Fruit fly (Drosophila melanogaster): ENCODE data around the gene CG42680.

Gene CG42680

dm6 chr2L:14614897-14615602 is 27.0 kb upstream of the CG42680 start, which contains the start of the genes Adh and Adhr (continued):
- TF ChIP-seq Usf (GFP tag; optimal IDR thresholded peaks at IDR 0.05), result peak; percentile 7
- peak; percentile 73 for TF ChIP-seq az2 (GFP tag; optimal IDR thresholded peaks at IDR 0.05)
- TF ChIP-seq Oli (tag; optimal IDR thresholded peaks at IDR 0.05), result peak; percentile 81
- peak; percentile 65; the same call in 1 of the 2 replicates for TF ChIP-seq sob (GFP tag; IDR thresholded peaks at IDR 0.05)
- no peak for TF ChIP-seq CG4617 (GFP tag; optimal IDR thresholded peaks at IDR 0.05; ENCODE audit: borderline replicate concordance)
- TF ChIP-seq zfh1 (GFP tag; IDR thresholded peaks at IDR 0.05), result peak; percentile 69; the same call in 1 of the 3 replicates
- TF ChIP-seq TFAM (GFP tag; optimal IDR thresholded peaks at IDR 0.05), result no peak
- TF ChIP-seq ind (GFP tag; optimal IDR thresholded peaks at IDR 0.05), result peak; percentile 67
- TF ChIP-seq fd96Cb (tag; optimal IDR thresholded peaks at IDR 0.05), result peak; percentile 73
- TF ChIP-seq Hr78 (GFP tag; optimal IDR thresholded peaks at IDR 0.05), result peak in 1 of 2 experiments; percentile 74
- no peak for TF ChIP-seq CG13287 (GFP tag; IDR thresholded peaks at IDR 0.05; ENCODE audit: partially characterized antibody)
- peak; percentile 29 for TF ChIP-seq CG3163 (GFP tag; optimal IDR thresholded peaks at IDR 0.05)
- peak; percentile 62 for TF ChIP-seq CG31224 (GFP tag; IDR thresholded peaks at IDR 0.05)
- peak; percentile 57 for TF ChIP-seq Six4 (GFP tag; optimal IDR thresholded peaks at IDR 0.05)
- peak; percentile 76 for TF ChIP-seq Fer1 (GFP tag; optimal IDR thresholded peaks at IDR 0.05)
- TF ChIP-seq ac (GFP tag; optimal IDR thresholded peaks at IDR 0.05), result no peak
- TF ChIP-seq CG4730 (GFP tag; IDR thresholded peaks at IDR 0.05), result 0 out of 2 replicates have a peak, but pooled peaks have one; percentile 28
- TF ChIP-seq prd (optimal IDR thresholded peaks at IDR 0.05), result no peak
- TF ChIP-seq prd (GFP tag; IDR thresholded peaks at IDR 0.05), result peak; percentile 78
- peak; percentile 83 for TF ChIP-seq Hmr (GFP tag; optimal IDR thresholded peaks at IDR 0.05)
- no peak for TF ChIP-seq emc (GFP tag; optimal IDR thresholded peaks at IDR 0.05)
- TF ChIP-seq bcd (GFP tag; optimal IDR thresholded peaks at IDR 0.05), result peak; percentile 68
- TF ChIP-seq CG5245 (GFP tag; optimal IDR thresholded peaks at IDR 0.05), result peak; percentile 29
- no peak for TF ChIP-seq CG1792 (GFP tag; optimal IDR thresholded peaks at IDR 0.05)
- TF ChIP-seq Optix (GFP tag; IDR thresholded peaks at IDR 0.05), result no peak
- peak; percentile 17 for TF ChIP-seq Vsx1 (GFP tag; optimal IDR thresholded peaks at IDR 0.05)
- TF ChIP-seq seq (GFP tag; IDR thresholded peaks at IDR 0.05), result peak; percentile 27; the same call in 1 of the 2 replicates
- TF ChIP-seq YL-1 (GFP tag; optimal IDR thresholded peaks at IDR 0.05), result no peak
- TF ChIP-seq tx (GFP tag; optimal IDR thresholded peaks at IDR 0.05), result peak; percentile 66
- TF ChIP-seq pzg (GFP tag; optimal IDR thresholded peaks at IDR 0.05), result no peak
- peak; percentile 52 for TF ChIP-seq CG6254 (GFP tag; optimal IDR thresholded peaks at IDR 0.05)
- no peak for TF ChIP-seq da (GFP tag; optimal IDR thresholded peaks at IDR 0.05)
- TF ChIP-seq Trl (optimal IDR thresholded peaks at IDR 0.05), result no peak
- peak; percentile 59 for TF ChIP-seq Trl (GFP tag; optimal IDR thresholded peaks at IDR 0.05)
- TF ChIP-seq CG2889 (GFP tag; IDR thresholded peaks at IDR 0.05), result 0 out of 3 replicates have a peak, but pooled peaks have one; percentile 18
- TF ChIP-seq caup (GFP tag; optimal IDR thresholded peaks at IDR 0.05; ENCODE audit: severe bottlenecking), result peak; percentile 60
- TF ChIP-seq CG5180 (GFP tag; optimal IDR thresholded peaks at IDR 0.05), result peak; percentile 63
- TF ChIP-seq CG33213 (GFP tag; optimal IDR thresholded peaks at IDR 0.05), result no peak
- TF ChIP-seq CG1602 (GFP tag; optimal IDR thresholded peaks at IDR 0.05), result peak; percentile 37
- peak; percentile 41 for TF ChIP-seq NK7.1 (GFP tag; optimal IDR thresholded peaks at IDR 0.05)

DNA sequence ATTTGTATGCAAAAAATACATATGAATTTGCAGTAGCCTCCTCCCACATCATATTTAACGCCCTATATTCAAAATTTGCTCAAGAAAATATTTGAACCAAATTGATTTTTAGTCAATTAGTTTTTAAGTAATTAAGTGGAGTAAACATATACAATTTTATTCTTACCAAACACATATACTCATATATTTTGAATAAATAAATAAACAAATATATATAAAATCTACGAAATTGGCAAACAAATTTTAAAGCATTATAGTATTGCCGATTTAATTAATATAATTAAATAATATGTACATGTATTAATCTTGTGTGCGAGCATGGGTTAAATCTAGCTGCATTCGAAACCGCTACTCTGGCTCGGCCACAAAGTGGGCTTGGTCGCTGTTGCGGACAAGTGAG is 26.4 kb upstream of the CG42680 start:
- no peak for TF ChIP-seq CG31441 (GFP tag; IDR thresholded peaks at IDR 0.05)
